Worm (Caenorhabditis elegans): ENCODE data around the gene cbp-3.
A peak's percentile ranks its signal among the peaks of the same experiment; 100 is the strongest.

cbp-3 gene

DNA sequence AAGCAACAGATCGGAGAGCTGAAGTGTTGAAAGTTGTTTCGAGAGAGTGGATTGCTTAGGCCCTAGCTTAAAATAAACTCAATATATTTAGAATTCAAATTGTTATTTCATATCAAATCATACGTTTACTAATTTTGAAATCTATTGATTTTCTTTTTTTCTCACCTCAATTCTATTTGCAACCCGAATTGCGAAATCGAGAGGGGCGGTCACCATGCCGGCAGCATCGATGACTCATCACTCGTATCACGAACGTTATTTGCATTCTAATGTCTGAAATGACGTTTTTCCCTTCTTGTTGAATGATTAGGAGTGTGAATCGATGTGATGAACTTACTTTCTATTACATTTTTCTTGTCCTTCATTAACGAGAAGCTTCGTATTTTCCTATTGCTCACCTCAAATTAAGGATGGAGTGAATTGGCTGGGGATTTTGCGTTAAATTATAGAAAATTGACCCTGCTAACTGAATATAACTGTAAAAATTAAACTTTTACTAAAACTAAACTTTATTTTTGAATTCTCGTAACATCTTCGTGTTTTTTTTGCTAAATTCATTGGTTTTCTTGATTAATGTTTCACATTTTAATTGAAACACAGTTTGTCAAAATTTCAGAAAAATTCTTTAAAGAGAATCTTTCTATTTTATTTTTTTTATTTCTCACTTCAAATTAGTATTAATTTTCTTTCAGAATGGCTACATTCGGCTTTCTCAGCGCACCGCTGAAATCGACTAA is 43.0 kb downstream of the cbp-3 start, which contains the start of gene alx-1:
Gene alx-1, plus strand, starts transcription at position 687 of the 737 bp plus-strand sequence.
- TF ChIP-seq skn-1 (tag; optimal IDR thresholded peaks at IDR 0.05) (peak; percentile 69), ztf-11 (tag; optimal IDR thresholded peaks at IDR 0.05) (no peak), jun-1 (tag; optimal IDR thresholded peaks at IDR 0.05) (peak; percentile 88), nhr-85 (tag) (peak; percentile 52), fos-1 (tag; optimal IDR thresholded peaks at IDR 0.05) (peak; percentile 27), zip-4 (GFP tag; optimal IDR thresholded peaks at IDR 0.05) (peak; percentile 54), xbp-1 (tag; optimal IDR thresholded peaks at IDR 0.05) (no peak)

DNA sequence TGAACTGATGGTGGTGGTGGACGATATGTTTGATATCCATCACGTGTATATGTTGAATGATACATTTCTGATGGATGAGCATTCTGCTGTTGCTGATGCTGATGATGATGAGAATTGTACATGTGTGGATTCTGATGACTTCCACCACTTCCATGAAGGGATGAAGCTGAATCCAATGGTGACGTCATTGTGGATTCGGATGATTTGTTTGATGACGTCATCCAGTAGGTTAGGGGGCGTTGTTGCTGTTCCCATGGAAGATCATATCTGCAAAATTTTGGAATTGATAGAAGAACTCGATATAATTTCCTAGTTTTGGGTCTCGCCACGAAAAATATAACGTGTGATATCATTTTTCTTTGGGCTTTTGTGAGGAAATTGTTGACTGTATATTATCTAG is 49.7 kb downstream of the cbp-3 start:
- TF ChIP-seq C34B4.2 (tag; optimal IDR thresholded peaks at IDR 0.05) = no peak
- TF ChIP-seq ets-5 (GFP tag; IDR thresholded peaks at IDR 0.05) = no peak
- TF ChIP-seq nhr-20 (tag; optimal IDR thresholded peaks at IDR 0.05) = no peak
- TF ChIP-seq sox-4 (tag; optimal IDR thresholded peaks at IDR 0.05) = no peak
- no peak for TF ChIP-seq efl-1 (optimal IDR thresholded peaks at IDR 0.05)
- TF ChIP-seq efl-1 (GFP tag; optimal IDR thresholded peaks at IDR 0.05 in 1 of 2) = no peak
- TF ChIP-seq hpl-2 (GFP tag; optimal IDR thresholded peaks at IDR 0.05) = no peak
- TF ChIP-seq nhr-90 (tag; optimal IDR thresholded peaks at IDR 0.05; ENCODE audit: poor library complexity) = no peak
- no peak for TF ChIP-seq elt-2 (tag; optimal IDR thresholded peaks at IDR 0.05)
- no peak for TF ChIP-seq blmp-1 (tag; optimal IDR thresholded peaks at IDR 0.05)
- no peak for TF ChIP-seq ceh-88 (GFP tag; IDR thresholded peaks at IDR 0.05)
- no peak for TF ChIP-seq swsn-7 (tag; optimal IDR thresholded peaks at IDR 0.05)
- no peak for TF ChIP-seq unc-98 (GFP tag; IDR thresholded peaks at IDR 0.05)
- no peak for TF ChIP-seq sup-37 (GFP tag; optimal IDR thresholded peaks at IDR 0.05)
- no peak for TF ChIP-seq ceh-8 (GFP tag; optimal IDR thresholded peaks at IDR 0.05)
- TF ChIP-seq skn-1 (tag; optimal IDR thresholded peaks at IDR 0.05) = no peak

DNA sequence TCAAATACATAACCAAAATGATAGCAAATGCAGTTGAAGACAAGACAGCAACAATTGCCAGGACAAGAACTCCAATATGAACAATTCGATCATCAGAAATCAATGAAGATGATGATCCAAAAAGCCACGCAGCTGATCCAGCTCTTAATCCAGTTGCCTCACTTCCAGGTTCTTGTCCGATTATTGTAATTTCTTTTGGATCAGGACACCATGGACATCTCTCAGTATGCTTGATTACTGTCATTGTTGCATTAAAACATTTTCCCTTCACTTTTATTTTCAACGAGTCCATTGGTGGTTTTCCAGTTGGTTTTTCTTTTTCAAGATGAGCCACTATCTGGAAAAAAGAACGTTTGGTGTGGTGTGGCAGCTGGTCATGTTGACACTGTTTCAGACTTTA is 50.6 kb downstream of the cbp-3 start:
- no peak for TF ChIP-seq mep-1 (tag; optimal IDR thresholded peaks at IDR 0.05)
- TF ChIP-seq nhr-90 (tag; optimal IDR thresholded peaks at IDR 0.05; ENCODE audit: poor library complexity) = no peak
- no peak for TF ChIP-seq blmp-1 (tag; optimal IDR thresholded peaks at IDR 0.05)
- no peak for TF ChIP-seq mab-9 (GFP tag; IDR thresholded peaks at IDR 0.05)

- TF ChIP-seq efl-3 (GFP tag; optimal IDR thresholded peaks at IDR 0.05) (no peak), blmp-1 (tag; optimal IDR thresholded peaks at IDR 0.05) (peak; percentile 39)
These were observed 51.7 kb downstream of the cbp-3 start for ce11 chrIII:9965444-9965843.

ce11 chrIII:9969371-9969770 is 55.6 kb downstream of the cbp-3 start:
- TF ChIP-seq isw-1 (GFP tag; IDR thresholded peaks at IDR 0.05) = no peak
- no peak for TF ChIP-seq F16B12.6 (tag; optimal IDR thresholded peaks at IDR 0.05)
- TF ChIP-seq nhr-20 (tag; optimal IDR thresholded peaks at IDR 0.05) = no peak
- TF ChIP-seq lin-15B (tag; optimal IDR thresholded peaks at IDR 0.05) = no peak
- no peak for TF ChIP-seq nhr-84 (tag; optimal IDR thresholded peaks at IDR 0.05)
- no peak for TF ChIP-seq lir-3 (tag; optimal IDR thresholded peaks at IDR 0.05; ENCODE audit: poor library complexity)
- TF ChIP-seq vab-15 (tag; optimal IDR thresholded peaks at IDR 0.05) = no peak
- TF ChIP-seq dsc-1 (tag; optimal IDR thresholded peaks at IDR 0.05) = no peak
- TF ChIP-seq nhr-71 (tag; optimal IDR thresholded peaks at IDR 0.05) = no peak
- no peak for TF ChIP-seq nhr-19 (GFP tag; conservative IDR thresholded peaks at IDR 0.05)
